Fruit fly (Drosophila melanogaster) whole organism, embryonic: ENCODE data around the gene chrb.
"Not testable (repeated sequence)": the region's sequence is repeated elsewhere in the genome, so short reads cannot be mapped to it uniquely, and the experiment has no call there.

Experiments used
- ATbp ChIP-seq: fragments of 200-800 bp; sonication (Bioruptor generic); optimal IDR thresholded peaks from 2 replicates; lab custom pipeline; 2017; ENCODE audit warnings: missing biosample characterization, mild to moderate bottlenecking, missing genetic modification characterization, missing genetic modification reagents
- CG10431 ChIP-seq: fragments of 200-800 bp; sonication (Bioruptor generic); optimal IDR thresholded peaks from 3 replicates; lab custom pipeline; 2018; ENCODE audit warnings: missing biosample characterization, mild to moderate bottlenecking, missing genetic modification characterization
- CG10979 ChIP-seq: fragments of 200-800 bp; sonication (Bioruptor generic); optimal IDR thresholded peaks from 2 replicates; lab custom pipeline; 2018; ENCODE audit warnings: missing biosample characterization, mild to moderate bottlenecking, missing genetic modification characterization, moderate library complexity
- CG11456 ChIP-seq: fragments of 200-800 bp; sonication (Bioruptor generic); IDR thresholded peaks from 3 replicates; pipeline ENCODE4 v1.3.6; 2022; ENCODE audit warnings: missing biosample characterization, missing genetic modification characterization
- CG11695 ChIP-seq: fragments of 200-800 bp; sonication (Bioruptor generic); IDR thresholded peaks from 3 replicates; pipeline ENCODE4 v1.3.6; 2022; ENCODE audit warnings: missing biosample characterization, missing genetic modification characterization
- CG11723 ChIP-seq: fragments of 200-800 bp; sonication (Bioruptor generic); optimal IDR thresholded peaks from 2 replicates; lab custom pipeline; 2017; ENCODE audit warnings: missing biosample characterization, mild to moderate bottlenecking, missing genetic modification characterization
- CG13296 ChIP-seq: fragments of 200-800 bp; sonication (Bioruptor generic); optimal IDR thresholded peaks from 3 replicates; lab custom pipeline; 2018; ENCODE audit warnings: missing biosample characterization, mild to moderate bottlenecking, missing genetic modification characterization
- CG13424 ChIP-seq: fragments of 200-800 bp; sonication (Bioruptor generic); optimal IDR thresholded peaks from 2 replicates; lab custom pipeline; 2019; ENCODE audit warnings: missing biosample characterization, mild to moderate bottlenecking, missing genetic modification characterization, moderate library complexity
- CG14050 ChIP-seq: fragments of 200-800 bp; sonication (Bioruptor generic); IDR thresholded peaks from 3 replicates; pipeline ENCODE4 v1.3.6; 2022; ENCODE audit warnings: missing biosample characterization, missing genetic modification characterization
- CG1603 ChIP-seq: fragments of 200-800 bp; sonication (Bioruptor generic); optimal IDR thresholded peaks from 2 replicates; lab custom pipeline; 2019; ENCODE audit warnings: missing biosample characterization, mild to moderate bottlenecking, missing genetic modification characterization, moderate library complexity
- CG17328 ChIP-seq: fragments of 200-800 bp; sonication (Bioruptor generic); IDR thresholded peaks from 2 replicates; pipeline ENCODE4 v1.3.6; 2022; ENCODE audit warnings: missing biosample characterization, missing genetic modification characterization
- CG17912 ChIP-seq: fragments of 200-800 bp; sonication (Bioruptor generic); optimal IDR thresholded peaks from 2 replicates; lab custom pipeline; 2018; ENCODE audit warnings: missing biosample characterization, mild to moderate bottlenecking, missing genetic modification characterization
- CG2202 ChIP-seq: fragments of 200-800 bp; sonication (Bioruptor generic); optimal IDR thresholded peaks from 2 replicates; lab custom pipeline; 2018; ENCODE audit warnings: missing biosample characterization, mild to moderate bottlenecking, missing genetic modification characterization
- CG2678 ChIP-seq: fragments of 200-800 bp; sonication (Bioruptor generic); optimal IDR thresholded peaks from 3 replicates; lab custom pipeline; 2019; ENCODE audit warnings: missing biosample characterization, mild to moderate bottlenecking, missing genetic modification characterization, moderate library complexity
- CG2712 ChIP-seq: fragments of 200-800 bp; optimal IDR thresholded peaks from 3 replicates; lab custom pipeline; 2019; ENCODE audit warnings: missing biosample characterization, mild to moderate bottlenecking, missing genetic modification characterization, moderate library complexity
- CG4707 ChIP-seq: fragments of 200-800 bp; sonication (Bioruptor generic); optimal IDR thresholded peaks from 2 replicates; lab custom pipeline; 2018; ENCODE audit warnings: missing biosample characterization, mild to moderate bottlenecking, missing genetic modification characterization, moderate library complexity
- CG5180 ChIP-seq: fragments of 200-800 bp; sonication (Bioruptor generic); optimal IDR thresholded peaks from 3 replicates; lab custom pipeline; 2017; ENCODE audit warnings: missing biosample characterization, missing genetic modification characterization, mild to moderate bottlenecking, moderate library complexity, missing genetic modification reagents
- CG6254 ChIP-seq: fragments of 200-800 bp; sonication (Bioruptor generic); optimal IDR thresholded peaks from 3 replicates; lab custom pipeline; 2017; ENCODE audit warnings: mild to moderate bottlenecking, missing biosample characterization, missing genetic modification reagents, missing genetic modification characterization
- CG6854 ChIP-seq: fragments of 200-800 bp; sonication (Bioruptor generic); optimal IDR thresholded peaks from 3 replicates; lab custom pipeline; 2017; ENCODE audit warnings: missing biosample characterization, mild to moderate bottlenecking, missing genetic modification characterization
- CG8478 ChIP-seq: fragments of >200 bp; optimal IDR thresholded peaks from 2 replicates; lab custom pipeline; 2018
- CTCF ChIP-seq: fragments of 200-800 bp; sonication (Bioruptor generic); optimal IDR thresholded peaks from 2 replicates; lab custom pipeline; 2017; ENCODE audit warnings: missing biosample characterization, mild to moderate bottlenecking, missing genetic modification characterization, moderate library complexity
- CoRest ChIP-seq: fragments of 200-800 bp; sonication (Bioruptor generic); optimal IDR thresholded peaks from 3 replicates; lab custom pipeline; 2018; ENCODE audit warnings: missing biosample characterization, mild to moderate bottlenecking, missing genetic modification characterization, moderate library complexity
- Fer1 ChIP-seq: fragments of 200-800 bp; sonication (Bioruptor generic); optimal IDR thresholded peaks from 2 replicates; lab custom pipeline; 2017; ENCODE audit warnings: missing biosample characterization, mild to moderate bottlenecking, missing genetic modification characterization
- Nf-YA ChIP-seq: fragments of 200-800 bp; sonication (Bioruptor generic); IDR thresholded peaks from 2 replicates; pipeline ENCODE4 v1.3.6; 2022; ENCODE audit warnings: missing biosample characterization, missing genetic modification characterization
- Nf-YC ChIP-seq: fragments of 200-800 bp; optimal IDR thresholded peaks from 3 replicates; lab custom pipeline; 2019; ENCODE audit warnings: missing biosample characterization, mild to moderate bottlenecking, missing genetic modification characterization, moderate library complexity
- ase ChIP-seq: fragments of 200-800 bp; sonication (Bioruptor generic); IDR thresholded peaks from 3 replicates; pipeline ENCODE4 v1.3.6; 2022; ENCODE audit warnings: missing biosample characterization, missing genetic modification characterization
- chm ChIP-seq: fragments of 200-800 bp; sonication (Bioruptor generic); IDR thresholded peaks from 2 replicates; pipeline ENCODE4 v1.3.6; 2022; ENCODE audit warnings: missing biosample characterization, missing genetic modification characterization
- ci ChIP-seq: fragments of 200-800 bp; sonication (Bioruptor generic); IDR thresholded peaks from 3 replicates; pipeline ENCODE4 v1.3.6; 2022; ENCODE audit warnings: missing biosample characterization, missing genetic modification characterization
- dmrt99B ChIP-seq: fragments of 200-800 bp; sonication (Bioruptor generic); optimal IDR thresholded peaks from 2 replicates; lab custom pipeline; 2018; ENCODE audit warnings: missing biosample characterization, mild to moderate bottlenecking, missing genetic modification characterization, moderate library complexity
- fd64A ChIP-seq: fragments of 200-800 bp; sonication (Bioruptor generic); optimal IDR thresholded peaks from 3 replicates; lab custom pipeline; 2018; ENCODE audit warnings: missing biosample characterization, mild to moderate bottlenecking, missing genetic modification characterization
- kni ChIP-seq: fragments of 200-800 bp; sonication (Bioruptor generic); optimal IDR thresholded peaks from 3 replicates; lab custom pipeline; 2017; ENCODE audit warnings: mild to moderate bottlenecking, missing biosample characterization, missing genetic modification reagents, missing genetic modification characterization
- lab ChIP-seq: fragments of 200-800 bp; sonication (Bioruptor generic); optimal IDR thresholded peaks from 3 replicates; lab custom pipeline; 2017; ENCODE audit warnings: missing biosample characterization, missing genetic modification characterization, mild to moderate bottlenecking, moderate library complexity, missing genetic modification reagents
- lov ChIP-seq, 2 experiments: fragments of 200-800 bp in 1 of 2; fragments of >200 bp in 1 of 2; sonication (Bioruptor generic) in 1 of 2; IDR thresholded peaks in 1 of 2; optimal IDR thresholded peaks in 1 of 2; 2 replicates in 1 of 2; 3 replicates in 1 of 2; pipeline versions ENCODE4 v1.3.6 to Lab custom; 2017 to 2022; ENCODE audit warnings: missing biosample characterization in 1 of 2, missing genetic modification characterization in 1 of 2
- nerfin-1 ChIP-seq: fragments of 200-800 bp; sonication (Bioruptor generic); optimal IDR thresholded peaks from 3 replicates; lab custom pipeline; 2019; ENCODE audit warnings: missing biosample characterization, mild to moderate bottlenecking, missing genetic modification characterization, moderate library complexity
- pan ChIP-seq, 4 experiments: fragments of >200 bp in 3 of 4; fragments of 200-800 bp in 1 of 4; sonication (Bioruptor generic) in 1 of 4; optimal IDR thresholded peaks in 3 of 4; IDR thresholded peaks in 1 of 4; 2 replicates each; pipeline versions ENCODE4 v1.3.6 to Lab custom; 2017 to 2022; ENCODE audit warnings: missing biosample characterization in 2 of 4, missing genetic modification characterization in 2 of 4, mixed read lengths in 1 of 4
- seq ChIP-seq: fragments of 200-800 bp; sonication (Bioruptor generic); IDR thresholded peaks from 2 replicates; pipeline ENCODE4 v1.3.6; 2022; ENCODE audit warnings: missing biosample characterization, missing genetic modification characterization
- tap ChIP-seq: fragments of 200-800 bp; optimal IDR thresholded peaks from 3 replicates; lab custom pipeline; 2019; ENCODE audit warnings: missing biosample characterization, mild to moderate bottlenecking, missing genetic modification characterization, moderate library complexity
- vvl ChIP-seq: fragments of 200-800 bp; sonication (Bioruptor generic); IDR thresholded peaks from 2 replicates; pipeline ENCODE4 v1.3.6; 2022; ENCODE audit warnings: missing biosample characterization, missing genetic modification characterization
- wek ChIP-seq: fragments of 200-800 bp; sonication (Bioruptor generic); optimal IDR thresholded peaks from 3 replicates; lab custom pipeline; 2018; ENCODE audit warnings: missing biosample characterization, mild to moderate bottlenecking, missing genetic modification characterization, moderate library complexity
- z ChIP-seq: fragments of 200-800 bp; sonication (Bioruptor generic); IDR thresholded peaks from 3 replicates; pipeline ENCODE4 v1.3.6; 2022; ENCODE audit warnings: missing biosample characterization, missing genetic modification characterization

chrb gene

DNA sequence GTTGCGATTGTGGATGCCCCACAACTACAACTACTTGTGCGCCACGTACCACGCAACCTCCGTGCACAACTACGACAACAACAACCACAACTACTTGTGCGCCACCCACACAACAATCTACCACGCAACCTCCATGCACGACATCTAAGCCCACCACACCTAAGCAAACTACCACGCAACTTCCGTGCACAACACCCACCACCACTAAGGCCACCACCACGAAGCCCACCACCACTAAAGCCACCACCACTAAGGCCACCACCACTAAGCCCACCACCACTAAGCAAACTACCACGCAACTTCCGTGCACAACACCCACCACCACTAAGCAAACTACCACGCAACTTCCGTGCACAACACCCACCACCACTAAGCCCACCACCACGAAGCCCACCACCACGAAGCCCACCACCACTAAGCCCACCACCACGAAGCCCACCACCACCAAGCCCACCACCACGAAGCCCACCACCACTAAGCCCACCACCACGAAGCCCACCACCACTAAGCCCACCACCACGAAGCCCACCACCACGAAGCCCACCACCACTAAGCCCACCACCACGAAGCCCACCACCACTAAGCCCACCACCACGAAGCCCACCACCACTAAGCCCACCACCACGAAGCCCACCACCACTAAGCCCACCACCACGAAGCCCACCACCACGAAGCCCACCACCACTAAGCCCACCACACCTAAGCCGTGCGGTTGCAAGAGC, 25.2 kb downstream of the chrb start (continued):
- TF ChIP-seq CG1603 (peak; percentile 5), CTCF (GFP tag; lab: Kevin White, UChicago) (peak; percentile 63), Nf-YC (peak; percentile 42), CG17328 (GFP tag; lab: Robert Waterston, UW) (peak; percentile 22; the same call in 1 of the 2 replicates), CG2678 (tag; lab: Kevin White, UChicago) (peak; percentile 35), tap (tag; lab: Kevin White, UChicago) (peak; percentile 6), dmrt99B (tag; lab: Kevin White, UChicago) (peak; percentile 13), z (GFP tag; lab: Robert Waterston, UW) (0 out of 3 replicates have a peak, but pooled peaks have one; percentile 43), lov (GFP tag; IDR thresholded peaks at IDR 0.05; lab: Robert Waterston, UW) (0 out of 3 replicates have a peak, but pooled peaks have one; percentile 18), Nf-YA (GFP tag; lab: Robert Waterston, UW) (peak; percentile 16; the same call in 1 of the 2 replicates), wek (GFP tag; lab: Kevin White, UChicago) (peak; percentile 14), CoRest (peak; percentile 21), ase (peak; percentile 41; the same call in 1 of the 3 replicates), CG13424 (tag; lab: Kevin White, UChicago) (peak; percentile 39), ci (GFP tag; lab: Robert Waterston, UW) (peak; percentile 71), CG10431 (peak; percentile 53), CG11695 (GFP tag; lab: Robert Waterston, UW) (0 out of 3 replicates have a peak, but pooled peaks have one; percentile 19), CG8478 (lab: Kevin White, UChicago) (peak; percentile 18), nerfin-1 (peak; percentile 58), CG2712 (peak; percentile 21), ATbp (GFP tag; lab: Kevin White, UChicago) (peak; percentile 11), CG10979 (tag; lab: Kevin White, UChicago) (peak; percentile 37), lab (GFP tag; lab: Kevin White, UChicago) (peak; percentile 11), fd64A (GFP tag; lab: Kevin White, UChicago) (peak; percentile 35), chm (GFP tag; lab: Robert Waterston, UW) (peak; percentile 68; the same call in 1 of the 2 replicates), CG4707 (GFP tag; lab: Kevin White, UChicago) (peak; percentile 22), CG13296 (GFP tag; lab: Kevin White, UChicago) (peak; percentile 3), CG17912 (GFP tag; lab: Kevin White, UChicago) (peak; percentile 53), CG11456 (GFP tag; lab: Robert Waterston, UW) (0 out of 3 replicates have a peak, but pooled peaks have one; percentile 7), CG5180 (GFP tag; lab: Kevin White, UChicago) (peak; percentile 69), CG2202 (peak; percentile 4), pan (GFP tag; optimal IDR thresholded peaks at IDR 0.05 in 1 of 2, IDR thresholded peaks at IDR 0.05 in 1 of 2) (peak in 1 of 2 experiments; percentile 16), CG6254 (GFP tag; lab: Kevin White, UChicago) (peak; percentile 20), kni (GFP tag; lab: Kevin White, UChicago) (peak; percentile 88), vvl (GFP tag; lab: Robert Waterston, UW) (0 out of 2 replicates have a peak, but pooled peaks have one; percentile 17), CG14050 (GFP tag; lab: Robert Waterston, UW) (peak; percentile 15; the same call in 1 of the 3 replicates), CG11723 (GFP tag; lab: Kevin White, UChicago) (peak; percentile 8), Fer1 (peak; percentile 6), CG6854 (GFP tag; lab: Kevin White, UChicago) (peak; percentile 49), seq (GFP tag; lab: Robert Waterston, UW) (peak; percentile 80; the same call in 1 of the 2 replicates)
- not testable (repeated sequence) for TF ChIP-seq lov, pan (optimal IDR thresholded peaks at IDR 0.05; lab: Kevin White, UChicago)
